Worm (Caenorhabditis elegans) whole organism, late embryonic: Measurements from ENCODE around the gene Y38H6A.3.
"Not testable (repeated sequence)": the region's sequence is repeated elsewhere in the genome, so short reads cannot be mapped to it uniquely, and the experiment has no call there.

Experiments used
- F13H6.1 ChIP-seq: sonication (generic microtip); optimal IDR thresholded peaks from 2 replicates; lab custom pipeline; 2016; ENCODE audit warnings: missing genetic modification characterization, missing compliant biosample characterization
- ceh-48 ChIP-seq: sonication (generic microtip); optimal IDR thresholded peaks from 2 replicates; lab custom pipeline; 2016; ENCODE audit warnings: missing genetic modification characterization, inconsistent platforms, missing compliant biosample characterization
- gmeb-2 ChIP-seq: sonication (generic microtip); optimal IDR thresholded peaks from 2 replicates; lab custom pipeline; 2016; ENCODE audit warnings: missing genetic modification characterization, inconsistent platforms, missing compliant biosample characterization
- nfya-1 ChIP-seq: sonication (generic microtip); optimal IDR thresholded peaks from 2 replicates; lab custom pipeline; 2017; ENCODE audit warnings: missing genetic modification characterization, mild to moderate bottlenecking, missing compliant biosample characterization, antibody characterized with exemption, moderate library complexity
- nhr-11 ChIP-seq: fragments of 150-350 bp; optimal IDR thresholded peaks from 2 replicates; lab custom pipeline; 2014; ENCODE audit warnings: missing biosample characterization, missing genetic modification characterization

DNA sequence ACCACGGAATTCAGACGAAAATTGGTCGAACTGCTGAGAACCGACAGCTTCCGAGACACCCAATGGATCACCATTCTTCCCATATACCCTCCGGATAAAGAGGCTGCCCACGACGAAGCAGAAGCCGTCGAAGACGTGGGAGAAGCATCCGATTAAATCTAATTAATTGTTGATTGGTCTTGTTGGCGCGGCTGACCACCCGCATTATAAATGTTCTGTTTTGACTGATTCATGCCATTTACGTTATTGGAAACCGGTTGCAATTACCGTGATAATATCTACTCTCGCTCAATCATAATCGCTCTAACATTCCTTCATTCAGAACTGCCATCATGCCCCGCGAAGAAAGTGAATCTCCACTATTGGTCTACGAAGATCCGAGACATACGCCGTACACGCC is 41.7 kb upstream of the Y38H6A.3 start, which contains the start of gene ZC15.3:
- TF ChIP-seq ceh-48, nhr-11, gmeb-2, F13H6.1, nfya-1 (tag; lab: Kevin White, UChicago): not testable (repeated sequence)
